Worm (Caenorhabditis elegans) whole organism, early embryonic: ENCODE measurements around the gene T19H12.12.

Source experiments
- B0310.2 ChIP-seq: sonication (generic microtip); optimal IDR thresholded peaks from 2 replicates; lab custom pipeline; 2016; ENCODE audit warnings: mild to moderate bottlenecking, missing genetic modification characterization, missing compliant biosample characterization
- F13C5.2 ChIP-seq: sonication (generic microtip); optimal IDR thresholded peaks from 2 replicates; lab custom pipeline; 2017; ENCODE audit warnings: mild to moderate bottlenecking, missing genetic modification characterization, inconsistent platforms, missing compliant biosample characterization
- ama-1 ChIP-seq: fragments of 150-350 bp; optimal IDR thresholded peaks from 2 replicates; lab custom pipeline; 2014
- ceh-13 ChIP-seq: fragments of 200-800 bp; sonication (Bioruptor generic); optimal IDR thresholded peaks from 2 replicates; lab custom pipeline; 2018; ENCODE audit warnings: mild to moderate bottlenecking, missing genetic modification characterization, missing compliant biosample characterization
- ceh-36 ChIP-seq: sonication (generic microtip); optimal IDR thresholded peaks from 2 replicates; lab custom pipeline; 2016; ENCODE audit warnings: missing genetic modification characterization, inconsistent platforms, missing compliant biosample characterization
- flt-1 ChIP-seq: fragments of 200-800 bp; sonication (Bioruptor generic); IDR thresholded peaks from 2 replicates; pipeline ENCODE4 v1.3.6; 2022; ENCODE audit warnings: missing genetic modification characterization, missing compliant biosample characterization
- hmbx-1 ChIP-seq: sonication (generic microtip); optimal IDR thresholded peaks from 2 replicates; lab custom pipeline; 2016; ENCODE audit warnings: mild to moderate bottlenecking, missing genetic modification characterization, missing compliant biosample characterization
- hmg-4 ChIP-seq: fragments of 200-800 bp; sonication (Bioruptor generic); optimal IDR thresholded peaks from 2 replicates; lab custom pipeline; 2018; ENCODE audit warnings: mild to moderate bottlenecking, missing genetic modification characterization, missing compliant biosample characterization
- hnd-1 ChIP-seq: sonication (generic microtip); optimal IDR thresholded peaks from 2 replicates; lab custom pipeline; 2016; ENCODE audit warnings: missing genetic modification characterization, missing compliant biosample characterization
- pes-1 ChIP-seq: fragments of 200-800 bp; sonication (Bioruptor generic); IDR thresholded peaks from 2 replicates; pipeline ENCODE4 v1.3.6; 2022; ENCODE audit warnings: missing genetic modification reagents, missing genetic modification characterization, missing compliant biosample characterization
- sea-1 ChIP-seq: fragments of 200-800 bp; sonication (Bioruptor generic); conservative IDR thresholded peaks from 2 replicates; pipeline ENCODE4 v1.3.6; 2022; ENCODE audit warnings: missing genetic modification characterization, missing compliant biosample characterization
- tbx-37 ChIP-seq: fragments of 200-800 bp; sonication (Bioruptor generic); conservative IDR thresholded peaks from 2 replicates; pipeline ENCODE4 v1.3.6; 2022; ENCODE audit warnings: missing genetic modification reagents, missing genetic modification characterization, missing compliant biosample characterization
- tra-4 ChIP-seq: sonication (generic microtip); optimal IDR thresholded peaks from 2 replicates; lab custom pipeline; 2017; ENCODE audit warnings: missing genetic modification characterization, missing compliant biosample characterization

DNA sequence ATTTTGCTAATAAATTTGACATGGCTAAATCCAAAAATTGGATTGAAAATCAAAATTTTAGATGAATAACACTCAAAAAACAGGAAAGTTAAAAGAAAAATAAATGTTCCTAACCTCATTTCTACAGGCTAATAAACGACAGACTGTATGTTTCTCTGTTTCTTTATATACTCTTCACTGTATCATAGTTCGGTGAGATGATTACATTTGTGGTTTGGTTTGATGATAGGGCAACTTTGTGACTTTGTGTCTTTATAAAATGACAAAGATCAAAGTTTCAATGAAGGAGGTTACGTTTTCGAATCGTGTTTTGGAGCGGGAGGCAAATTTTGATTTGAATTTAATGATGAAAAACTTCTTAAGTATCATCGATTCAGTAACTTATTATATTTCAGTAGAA is 4.9 kb downstream of the T19H12.12 start, which contains the start of gene ugt-12:
- no peak for TF ChIP-seq flt-1 (GFP tag; lab: Robert Waterston, UW)
- TF ChIP-seq ama-1 (lab: Kevin White, UChicago), result no peak
- TF ChIP-seq pes-1, result no peak
- no peak for TF ChIP-seq F13C5.2 (tag; lab: Kevin White, UChicago)
- no peak for TF ChIP-seq tra-4 (tag; lab: Kevin White, UChicago)
- TF ChIP-seq ceh-36 (tag; lab: Kevin White, UChicago), result no peak
- TF ChIP-seq tbx-37 (GFP tag; lab: Robert Waterston, UW), result no peak
- no peak for TF ChIP-seq hmg-4 (GFP tag; lab: Kevin White, UChicago)
- no peak for TF ChIP-seq hmbx-1 (tag; lab: Kevin White, UChicago)
- no peak for TF ChIP-seq hnd-1 (tag; lab: Kevin White, UChicago)
- TF ChIP-seq ceh-13 (GFP tag; lab: Kevin White, UChicago), result no peak
- TF ChIP-seq B0310.2 (tag; lab: Kevin White, UChicago), result no peak
- TF ChIP-seq sea-1, result no peak
